Fruit fly (Drosophila melanogaster) whole organism: Measurements from ENCODE around the gene CG32452.
"Not testable (repeated sequence)": the region's sequence is repeated elsewhere in the genome, so short reads cannot be mapped to it uniquely, and the experiment has no call there.

ENCODE experiments used
- CG8478 ChIP-seq: fragments of >200 bp; optimal IDR thresholded peaks from 2 replicates; lab custom pipeline; 2018; ENCODE audit warnings: inconsistent platforms
- Dll ChIP-seq: fragments of >200 bp; optimal IDR thresholded peaks from 2 replicates; lab custom pipeline; 2017
- EcR ChIP-seq, 2 experiments: fragments of >200 bp; optimal IDR thresholded peaks; 2 replicates each; lab custom pipeline; 2017; ENCODE audit warnings: missing biosample characterization in 2 of 2, missing genetic modification characterization in 2 of 2, missing genetic modification reagents in 2 of 2
- pan ChIP-seq: fragments of >200 bp; optimal IDR thresholded peaks from 2 replicates; lab custom pipeline; 2017
- psq ChIP-seq: fragments of >200 bp; optimal IDR thresholded peaks from 2 replicates; lab custom pipeline; 2017
- usp ChIP-seq: fragments of >200 bp; optimal IDR thresholded peaks from 2 replicates; lab custom pipeline; 2017; ENCODE audit warnings: missing biosample characterization, missing genetic modification characterization, mixed read lengths

Gene CG32452

dm6 chr3L:22713605-22714004 lies 3.9 kb upstream of the CG32452 start:
- TF ChIP-seq usp (GFP tag; lab: Kevin White, UChicago) (no peak), CG8478 (lab: Kevin White, UChicago) (no peak), Dll (lab: Kevin White, UChicago) (no peak), EcR (GFP tag; optimal IDR thresholded peaks at IDR 0.05; lab: Kevin White, UChicago) (no peak), pan (lab: Kevin White, UChicago) (no peak), psq (lab: Kevin White, UChicago) (no peak)

- TF ChIP-seq pan (lab: Kevin White, UChicago); usp (GFP tag; lab: Kevin White, UChicago); CG8478 (lab: Kevin White, UChicago): not testable (repeated sequence)
These were observed 3.3 kb downstream of the CG32452 start, which contains the start of gene mael for dm6 chr3L:22720694-22721270. Gene mael (plus strand): TSS chr3L:22721203.

- TF ChIP-seq Dll (lab: Kevin White, UChicago) (no peak), CG8478 (lab: Kevin White, UChicago) (no peak), EcR (GFP tag; optimal IDR thresholded peaks at IDR 0.05; lab: Kevin White, UChicago) (no peak), usp (GFP tag; lab: Kevin White, UChicago) (no peak), psq (lab: Kevin White, UChicago) (no peak), pan (lab: Kevin White, UChicago) (no peak)
These were observed 4.5 kb downstream of the CG32452 start, which contains the start of gene CG14451 for dm6 chr3L:22721991-22722390. Gene CG14451 (minus strand): TSS chr3L:22722091.

- TF ChIP-seq pan (lab: Kevin White, UChicago) = no peak
- TF ChIP-seq usp (GFP tag; lab: Kevin White, UChicago) = no peak
- no peak for TF ChIP-seq CG8478 (lab: Kevin White, UChicago)
- TF ChIP-seq Dll (lab: Kevin White, UChicago) = no peak
- TF ChIP-seq EcR (GFP tag; optimal IDR thresholded peaks at IDR 0.05; lab: Kevin White, UChicago) = no peak
- no peak for TF ChIP-seq psq (lab: Kevin White, UChicago)
These were observed 6.7 kb downstream of the CG32452 start for dm6 chr3L:22724046-22724771.

dm6 chr3L:22727739-22728335 lies 10.3 kb downstream of the CG32452 start, which contains the start of the genes CG14450 and CG11367:
Gene CG14450 (minus strand): TSS chr3L:22727789.
Gene CG11367 (plus strand): TSS chr3L:22728111.
- TF ChIP-seq Dll (lab: Kevin White, UChicago) (no peak), CG8478 (lab: Kevin White, UChicago) (no peak), pan (lab: Kevin White, UChicago) (no peak), psq (lab: Kevin White, UChicago) (no peak), usp (GFP tag; lab: Kevin White, UChicago) (no peak), EcR (GFP tag; optimal IDR thresholded peaks at IDR 0.05; lab: Kevin White, UChicago) (no peak)

dm6 chr3L:22729466-22729865 lies 11.9 kb downstream of the CG32452 start, which contains the start of gene CG32454:
Gene CG32454 (plus strand): TSS chr3L:22729766.
- TF ChIP-seq psq (lab: Kevin White, UChicago) = no peak

dm6 chr3L:22731393-22731792 lies 13.9 kb downstream of the CG32452 start:
- TF ChIP-seq psq (lab: Kevin White, UChicago) = no peak
- no peak for TF ChIP-seq Dll (lab: Kevin White, UChicago)
- TF ChIP-seq pan (lab: Kevin White, UChicago) = no peak
- no peak for TF ChIP-seq EcR (GFP tag; optimal IDR thresholded peaks at IDR 0.05; lab: Kevin White, UChicago)
- TF ChIP-seq CG8478 (lab: Kevin White, UChicago) = no peak
- no peak for TF ChIP-seq usp (GFP tag; lab: Kevin White, UChicago)

- TF ChIP-seq EcR (GFP tag; optimal IDR thresholded peaks at IDR 0.05; lab: Kevin White, UChicago) (no peak), pan (lab: Kevin White, UChicago) (no peak), CG8478 (lab: Kevin White, UChicago) (no peak), psq (lab: Kevin White, UChicago) (no peak), Dll (lab: Kevin White, UChicago) (no peak), usp (GFP tag; lab: Kevin White, UChicago) (no peak)
These were observed 16.1 kb downstream of the CG32452 start for dm6 chr3L:22733607-22734006.

dm6 chr3L:22737732-22738611 lies 20.4 kb downstream of the CG32452 start, which contains the start of gene CG11241:
Gene CG11241 (minus strand): TSS chr3L:22738420.
- TF ChIP-seq psq (lab: Kevin White, UChicago) (no peak), pan (lab: Kevin White, UChicago) (no peak), CG8478 (lab: Kevin White, UChicago) (no peak), usp (GFP tag; lab: Kevin White, UChicago) (no peak), EcR (GFP tag; optimal IDR thresholded peaks at IDR 0.05; lab: Kevin White, UChicago) (no peak), Dll (lab: Kevin White, UChicago) (no peak)

dm6 chr3L:22741389-22742120 lies 24.0 kb downstream of the CG32452 start, which contains the start of gene CG7369:
Gene CG7369 (plus strand): TSS chr3L:22741793.
- TF ChIP-seq CG8478 (lab: Kevin White, UChicago) = no peak
- no peak for TF ChIP-seq pan (lab: Kevin White, UChicago)
- TF ChIP-seq psq (lab: Kevin White, UChicago) = no peak
- TF ChIP-seq EcR (GFP tag; optimal IDR thresholded peaks at IDR 0.05; lab: Kevin White, UChicago) = no peak
- no peak for TF ChIP-seq Dll (lab: Kevin White, UChicago)
- no peak for TF ChIP-seq usp (GFP tag; lab: Kevin White, UChicago)
